Worm (Caenorhabditis elegans) whole organism, L4 larva: ENCODE data around the gene somi-1.

Experiments
- F26F4.8 ChIP-seq: fragments of 200-800 bp; sonication (Bioruptor generic); conservative IDR thresholded peaks from 2 replicates; pipeline ENCODE4 v1.3.6; 2022; ENCODE audit warnings: missing genetic modification characterization, missing compliant biosample characterization
- F37D6.2 ChIP-seq: sonication (generic microtip); optimal IDR thresholded peaks from 2 replicates; lab custom pipeline; 2016; ENCODE audit warnings: mild to moderate bottlenecking, missing genetic modification characterization, missing compliant biosample characterization
- R02D3.7 ChIP-seq: fragments of 150-350 bp; sonication (generic microtip); optimal IDR thresholded peaks from 3 replicates; lab custom pipeline; 2014; ENCODE audit warnings: missing biosample characterization, missing genetic modification characterization
- T20F7.1 ChIP-seq: fragments of 200-800 bp; sonication (Bioruptor generic); optimal IDR thresholded peaks from 2 replicates; lab custom pipeline; 2018; ENCODE audit warnings: mild to moderate bottlenecking, missing genetic modification characterization, missing compliant biosample characterization
- T26A8.4 ChIP-seq: fragments of 200-800 bp; sonication (Bioruptor generic); IDR thresholded peaks from 2 replicates; pipeline ENCODE4 v1.3.6; 2022; ENCODE audit warnings: missing genetic modification characterization, missing compliant biosample characterization
- Y105C5A.15 ChIP-seq: fragments of 200-800 bp; sonication (Bioruptor generic); IDR thresholded peaks from 2 replicates; pipeline ENCODE4 v1.3.6; 2022; ENCODE audit warnings: missing genetic modification characterization, missing compliant biosample characterization
- Y5F2A.4 ChIP-seq: fragments of 200-800 bp; sonication (Bioruptor generic); optimal IDR thresholded peaks from 2 replicates; lab custom pipeline; 2018; ENCODE audit warnings: mild to moderate bottlenecking, missing genetic modification characterization, missing compliant biosample characterization
- Y75B8A.6 ChIP-seq: fragments of 200-800 bp; sonication (Bioruptor generic); IDR thresholded peaks from 2 replicates; pipeline ENCODE4 v1.3.6; 2022; ENCODE audit warnings: missing genetic modification reagents, missing genetic modification characterization, missing compliant biosample characterization
- ZK546.5 ChIP-seq, 2 experiments: sonication (generic microtip); optimal IDR thresholded peaks; 2 replicates each; lab custom pipeline; 2017; ENCODE audit warnings: missing biosample characterization in 2 of 2, missing genetic modification characterization in 2 of 2
- aha-1 ChIP-seq: fragments of 150-350 bp; peaks from one replicate; lab custom pipeline; 2014; ENCODE audit warnings: missing biosample characterization, missing genetic modification characterization
- aly-2 ChIP-seq: sonication (generic microtip); optimal IDR thresholded peaks from 2 replicates; lab custom pipeline; 2018; ENCODE audit warnings: missing biosample characterization, missing genetic modification characterization
- ceh-32 ChIP-seq: sonication (generic microtip); optimal IDR thresholded peaks from 2 replicates; lab custom pipeline; 2016; ENCODE audit warnings: mild to moderate bottlenecking, missing genetic modification characterization, missing compliant biosample characterization; ENCODE audit not compliant: poor library complexity
- ceh-44 ChIP-seq: fragments of 200-800 bp; sonication (Bioruptor generic); IDR thresholded peaks from 2 replicates; pipeline ENCODE4 v1.3.6; 2022; ENCODE audit warnings: missing genetic modification reagents, missing genetic modification characterization, missing compliant biosample characterization
- ceh-82 ChIP-seq: sonication (generic microtip); optimal IDR thresholded peaks from 2 replicates; lab custom pipeline; 2017; ENCODE audit warnings: missing biosample characterization, missing genetic modification characterization
- ces-1 ChIP-seq: fragments of 150-350 bp; sonication (generic microtip); optimal IDR thresholded peaks from 4 replicates; lab custom pipeline; 2014; ENCODE audit warnings: missing biosample characterization, missing genetic modification reagents, missing genetic modification characterization
- cey-2 ChIP-seq: sonication (generic microtip); optimal IDR thresholded peaks from 3 replicates; lab custom pipeline; 2017; ENCODE audit warnings: missing genetic modification characterization, mild to moderate bottlenecking, missing compliant biosample characterization, antibody characterized with exemption, borderline replicate concordance; ENCODE audit not compliant: insufficient read depth
- ctbp-1 ChIP-seq: fragments of 200-800 bp; sonication (Bioruptor generic); IDR thresholded peaks from 2 replicates; pipeline ENCODE4 v1.3.6; 2022; ENCODE audit warnings: missing genetic modification reagents, missing genetic modification characterization, missing compliant biosample characterization
- daf-16 ChIP-seq, 3 experiments: sonication (generic microtip); optimal IDR thresholded peaks; 2 replicates each; lab custom pipeline; 2016 to 2017; ENCODE audit warnings: missing genetic modification characterization in 3 of 3, missing genetic modification reagents in 3 of 3, mild to moderate bottlenecking in 2 of 3, missing compliant biosample characterization in 2 of 3, missing biosample characterization in 1 of 3, moderate library complexity in 1 of 3
- daf-19 ChIP-seq: fragments of 200-800 bp; sonication (Bioruptor generic); conservative IDR thresholded peaks from 2 replicates; pipeline ENCODE4 v1.3.6; 2022; ENCODE audit warnings: missing genetic modification characterization, missing compliant biosample characterization
- daf-8 ChIP-seq: fragments of 200-800 bp; sonication (Bioruptor generic); IDR thresholded peaks from 2 replicates; pipeline ENCODE4 v1.3.6; 2022; ENCODE audit warnings: missing genetic modification characterization, missing compliant biosample characterization
- dmd-9 ChIP-seq: fragments of 200-800 bp; sonication (Bioruptor generic); IDR thresholded peaks from 2 replicates; pipeline ENCODE4 v1.3.6; 2022; ENCODE audit warnings: missing genetic modification reagents, missing genetic modification characterization, missing compliant biosample characterization
- dpl-1 ChIP-seq: fragments of 150-350 bp; optimal IDR thresholded peaks from 2 replicates; lab custom pipeline; 2014; ENCODE audit warnings: missing biosample characterization, missing genetic modification reagents, missing genetic modification characterization
- dve-1 ChIP-seq: sonication (generic microtip); optimal IDR thresholded peaks from 2 replicates; lab custom pipeline; 2017; ENCODE audit warnings: antibody characterized with exemption, mild to moderate bottlenecking, missing genetic modification characterization, missing compliant biosample characterization; ENCODE audit not compliant: insufficient read depth
- fkh-10 ChIP-seq: fragments of 150-350 bp; optimal IDR thresholded peaks from 2 replicates; lab custom pipeline; 2014; ENCODE audit warnings: missing biosample characterization, missing genetic modification reagents, missing genetic modification characterization
- gei-8 ChIP-seq: fragments of 200-800 bp; sonication (Bioruptor generic); optimal IDR thresholded peaks from 2 replicates; lab custom pipeline; 2018; ENCODE audit warnings: mild to moderate bottlenecking, missing genetic modification characterization, missing compliant biosample characterization
- hif-1 ChIP-seq, 2 experiments: sonication (generic microtip); optimal IDR thresholded peaks; 2 replicates each; lab custom pipeline; 2016 to 2017; ENCODE audit warnings: missing compliant biosample characterization in 2 of 2, missing genetic modification characterization in 2 of 2, missing genetic modification reagents in 2 of 2, missing genotype in 2 of 2, mild to moderate bottlenecking in 1 of 2
- hlh-11 ChIP-seq: fragments of 200-800 bp; sonication (Bioruptor generic); optimal IDR thresholded peaks from 2 replicates; lab custom pipeline; 2018; ENCODE audit warnings: mild to moderate bottlenecking, missing genetic modification characterization, missing compliant biosample characterization
- hlh-30 ChIP-seq: sonication (generic microtip); optimal IDR thresholded peaks from 2 replicates; lab custom pipeline; 2017; ENCODE audit warnings: antibody characterized with exemption, mild to moderate bottlenecking, missing genetic modification characterization, missing compliant biosample characterization; ENCODE audit not compliant: insufficient read depth
- hmg-1.1 ChIP-seq: fragments of 200-800 bp; sonication (Bioruptor generic); IDR thresholded peaks from 2 replicates; pipeline ENCODE4 v1.3.6; 2022; ENCODE audit warnings: missing genetic modification reagents, missing genetic modification characterization, missing compliant biosample characterization
- lin-29 ChIP-seq: fragments of 200-800 bp; sonication (Bioruptor generic); IDR thresholded peaks from 2 replicates; pipeline ENCODE4 v1.3.6; 2022; ENCODE audit warnings: missing genetic modification reagents, missing genetic modification characterization, missing compliant biosample characterization
- lin-38 ChIP-seq: fragments of 200-800 bp; sonication (Bioruptor generic); IDR thresholded peaks from 2 replicates; pipeline ENCODE4 v1.3.6; 2022; ENCODE audit warnings: missing genetic modification reagents, missing genetic modification characterization, missing compliant biosample characterization
- lin-39 ChIP-seq: fragments of 150-350 bp; optimal IDR thresholded peaks from 2 replicates; lab custom pipeline; 2014; ENCODE audit warnings: missing biosample characterization, missing genetic modification reagents, missing genetic modification characterization
- mdl-1 ChIP-seq, 2 experiments: fragments of 150-350 bp in 1 of 2; sonication (generic microtip) in 1 of 2; optimal IDR thresholded peaks; 2 replicates each; lab custom pipeline; 2014 to 2017; ENCODE audit warnings: missing biosample characterization in 2 of 2, missing genetic modification characterization in 2 of 2
- mxl-3 ChIP-seq: fragments of 200-800 bp; sonication (Bioruptor generic); optimal IDR thresholded peaks from 2 replicates; lab custom pipeline; 2018; ENCODE audit warnings: mild to moderate bottlenecking, missing genetic modification characterization, missing compliant biosample characterization
- nhr-10 ChIP-seq: fragments of 150-350 bp; optimal IDR thresholded peaks from 2 replicates; lab custom pipeline; 2014; ENCODE audit warnings: missing biosample characterization, missing genetic modification characterization
- nhr-25 ChIP-seq: sonication (generic microtip); optimal IDR thresholded peaks from 2 replicates; lab custom pipeline; 2017; ENCODE audit warnings: missing genetic modification characterization, mild to moderate bottlenecking, missing compliant biosample characterization, antibody characterized with exemption, moderate library complexity, borderline replicate concordance; ENCODE audit not compliant: insufficient read depth
- nhr-28 ChIP-seq: fragments of 150-350 bp; optimal IDR thresholded peaks from 2 replicates; lab custom pipeline; 2014; ENCODE audit warnings: missing biosample characterization, missing genetic modification characterization
- nhr-42 ChIP-seq: fragments of 200-800 bp; sonication (Bioruptor generic); IDR thresholded peaks from 2 replicates; pipeline ENCODE4 v1.3.6; 2022; ENCODE audit warnings: missing genetic modification characterization, missing compliant biosample characterization
- nhr-48 ChIP-seq: sonication (generic microtip); optimal IDR thresholded peaks from 2 replicates; lab custom pipeline; 2016; ENCODE audit warnings: mild to moderate bottlenecking, missing genetic modification characterization, missing compliant biosample characterization
- nhr-76 ChIP-seq: fragments of 150-350 bp; optimal IDR thresholded peaks from 2 replicates; lab custom pipeline; 2014; ENCODE audit warnings: missing biosample characterization, missing genetic modification characterization
- php-3 ChIP-seq: fragments of 200-800 bp; sonication (Bioruptor generic); IDR thresholded peaks from 2 replicates; pipeline ENCODE4 v1.3.6; 2022; ENCODE audit warnings: missing genetic modification reagents, missing genetic modification characterization, missing compliant biosample characterization
- pqm-1 ChIP-seq: sonication (generic microtip); optimal IDR thresholded peaks from 2 replicates; lab custom pipeline; 2017; ENCODE audit warnings: missing biosample characterization, missing genetic modification characterization
- saeg-2 ChIP-seq: fragments of 200-800 bp; sonication (Bioruptor generic); IDR thresholded peaks from 2 replicates; pipeline ENCODE4 v1.3.6; 2022; ENCODE audit warnings: missing genetic modification reagents, missing genetic modification characterization, missing compliant biosample characterization
- spr-3 ChIP-seq: fragments of 200-800 bp; sonication (Bioruptor generic); optimal IDR thresholded peaks from 2 replicates; lab custom pipeline; 2018; ENCODE audit warnings: mild to moderate bottlenecking, missing genetic modification characterization, missing compliant biosample characterization
- tra-1 ChIP-seq: fragments of 200-800 bp; sonication (Bioruptor generic); IDR thresholded peaks from 2 replicates; pipeline ENCODE4 v1.3.6; 2022; ENCODE audit warnings: missing genetic modification reagents, missing genetic modification characterization, missing compliant biosample characterization
- unc-62 ChIP-seq, 3 experiments: fragments of 150-350 bp in 1 of 3; sonication (generic microtip); optimal IDR thresholded peaks in 2 of 3; peaks in 1 of 3; 1 replicate in 1 of 3; 2 replicates in 2 of 3; lab custom pipeline; 2014 to 2017; ENCODE audit warnings: missing biosample characterization in 3 of 3, missing genetic modification characterization in 3 of 3, missing genetic modification reagents in 3 of 3, missing genotype in 1 of 3
- vab-7 ChIP-seq: fragments of 200-800 bp; sonication (Bioruptor generic); IDR thresholded peaks from 2 replicates; pipeline ENCODE4 v1.3.6; 2022; ENCODE audit warnings: missing genetic modification reagents, missing genetic modification characterization, missing compliant biosample characterization
- zip-11 ChIP-seq: fragments of 200-800 bp; sonication (Bioruptor generic); IDR thresholded peaks from 2 replicates; pipeline ENCODE4 v1.3.6; 2022; ENCODE audit warnings: missing genetic modification characterization, missing compliant biosample characterization

somi-1 gene

ce11 chrV:13391378-13392258 lies at the start of gene somi-1:
somi-1 (minus strand) TSS chrV:13391395.
- TF ChIP-seq dve-1 (tag; lab: Kevin White, UChicago) (no peak), daf-19 (GFP tag; lab: Robert Waterston, UW) (no peak), gei-8 (no peak), nhr-10 (tag; lab: Kevin White, UChicago) (no peak), ceh-44 (GFP tag; lab: Robert Waterston, UW) (no peak), T20F7.1 (GFP tag; lab: Kevin White, UChicago) (no peak), fkh-10 (peak; percentile 57), dpl-1 (no peak), nhr-48 (tag; lab: Kevin White, UChicago) (no peak), php-3 (GFP tag; lab: Robert Waterston, UW) (no peak), dmd-9 (GFP tag; lab: Robert Waterston, UW) (no peak), ctbp-1 (GFP tag; lab: Robert Waterston, UW) (peak; percentile 33; the same call in 1 of the 2 replicates), ces-1 (GFP tag; lab: Kevin White, UChicago) (peak; percentile 83), mdl-1 (tag; optimal IDR thresholded peaks at IDR 0.05; lab: Kevin White, UChicago) (no peak), unc-62 (GFP tag; optimal IDR thresholded peaks at IDR 0.05 in 1 of 2; lab: Kevin White, UChicago) (peak in 1 of 2 experiments; percentile 88), unc-62 (tag; optimal IDR thresholded peaks at IDR 0.05; lab: Kevin White, UChicago) (no peak), aly-2 (tag; lab: Kevin White, UChicago) (no peak), F37D6.2 (tag; lab: Kevin White, UChicago) (no peak), Y5F2A.4 (GFP tag; lab: Kevin White, UChicago) (no peak), pqm-1 (tag; lab: Kevin White, UChicago) (no peak), nhr-42 (GFP tag; lab: Robert Waterston, UW) (no peak), mxl-3 (GFP tag; lab: Kevin White, UChicago) (peak; percentile 0), Y75B8A.6 (no peak), hlh-11 (tag; lab: Kevin White, UChicago) (no peak), vab-7 (GFP tag; lab: Robert Waterston, UW) (no peak), ceh-82 (tag; lab: Kevin White, UChicago) (no peak), hif-1 (tag; optimal IDR thresholded peaks at IDR 0.05; lab: Kevin White, UChicago) (no peak), nhr-76 (tag; lab: Kevin White, UChicago) (no peak), daf-16 (GFP tag; optimal IDR thresholded peaks at IDR 0.05; lab: Kevin White, UChicago) (no peak), daf-16 (tag; optimal IDR thresholded peaks at IDR 0.05; lab: Kevin White, UChicago) (no peak), saeg-2 (GFP tag; lab: Robert Waterston, UW) (no peak), tra-1 (GFP tag; lab: Robert Waterston, UW) (no peak), daf-8 (GFP tag; lab: Robert Waterston, UW) (no peak), lin-29 (GFP tag; lab: Robert Waterston, UW) (no peak), ceh-32 (no peak), R02D3.7 (tag; lab: Kevin White, UChicago) (no peak), T26A8.4 (GFP tag; lab: Robert Waterston, UW) (no peak), ZK546.5 (tag; optimal IDR thresholded peaks at IDR 0.05; lab: Kevin White, UChicago) (no peak), cey-2 (tag; lab: Kevin White, UChicago) (no peak), Y105C5A.15 (GFP tag; lab: Robert Waterston, UW) (no peak), lin-38 (no peak), hlh-30 (tag; lab: Kevin White, UChicago) (peak; percentile 59), zip-11 (no peak), F26F4.8 (GFP tag; lab: Robert Waterston, UW) (no peak), spr-3 (GFP tag; lab: Kevin White, UChicago) (no peak), nhr-28 (peak; percentile 47), lin-39 (tag; lab: Kevin White, UChicago) (no peak), nhr-25 (no peak), hmg-1.1 (GFP tag; lab: Robert Waterston, UW) (no peak), aha-1 (tag; lab: Kevin White, UChicago) (peak; percentile 7)
